Fruit fly (Drosophila melanogaster) whole organism, embryonic: Measurements from ENCODE around the gene f-cup.
A peak's percentile ranks its signal among the peaks of the same experiment; 100 is the strongest.

ENCODE experiments used
- CG10274 ChIP-seq: fragments of 200-800 bp; sonication (Bioruptor generic); optimal IDR thresholded peaks from 3 replicates; lab custom pipeline; 2017; ENCODE audit warnings: missing biosample characterization, mild to moderate bottlenecking, missing genetic modification characterization
- CG10366 ChIP-seq: fragments of 200-800 bp; sonication (Bioruptor generic); IDR thresholded peaks from 2 replicates; pipeline ENCODE4 v1.3.6; 2022; ENCODE audit warnings: missing biosample characterization, missing genetic modification characterization
- CG11560 ChIP-seq: fragments of 200-800 bp; sonication (Bioruptor generic); IDR thresholded peaks from 3 replicates; pipeline ENCODE4 v1.3.6; 2022; ENCODE audit warnings: missing biosample characterization, missing genetic modification characterization
- CG11696 ChIP-seq: fragments of 200-800 bp; sonication (Bioruptor generic); IDR thresholded peaks from 2 replicates; pipeline ENCODE4 v1.3.6; 2022; ENCODE audit warnings: missing biosample characterization, missing genetic modification characterization
- CG13287 ChIP-seq: fragments of 200-800 bp; sonication (Bioruptor generic); IDR thresholded peaks from 2 replicates; pipeline ENCODE4 v1.3.6; 2022; ENCODE audit warnings: missing biosample characterization, missing genetic modification characterization; ENCODE audit not compliant: partially characterized antibody
- CG15073 ChIP-seq: fragments of 200-800 bp; sonication (Bioruptor generic); optimal IDR thresholded peaks from 2 replicates; lab custom pipeline; 2016; ENCODE audit warnings: missing biosample characterization, missing genetic modification characterization
- CG1832 ChIP-seq: fragments of 200-800 bp; sonication (Bioruptor generic); optimal IDR thresholded peaks from 2 replicates; lab custom pipeline; 2017; ENCODE audit warnings: missing biosample characterization, mild to moderate bottlenecking, missing genetic modification characterization, inconsistent platforms
- CG18476 ChIP-seq: fragments of 200-800 bp; sonication (Bioruptor generic); optimal IDR thresholded peaks from 2 replicates; lab custom pipeline; 2016; ENCODE audit warnings: missing biosample characterization, mild to moderate bottlenecking, missing genetic modification characterization
- CG18764 ChIP-seq: fragments of 200-800 bp; sonication (Bioruptor generic); optimal IDR thresholded peaks from 3 replicates; lab custom pipeline; 2016; ENCODE audit warnings: missing biosample characterization, missing genetic modification characterization
- CG30020 ChIP-seq: fragments of 200-800 bp; optimal IDR thresholded peaks from 2 replicates; lab custom pipeline; 2019; ENCODE audit warnings: missing biosample characterization, mild to moderate bottlenecking, missing genetic modification characterization, moderate library complexity
- CG32772 ChIP-seq: fragments of 200-800 bp; sonication (Bioruptor generic); IDR thresholded peaks from 2 replicates; pipeline ENCODE4 v1.3.6; 2022; ENCODE audit warnings: missing biosample characterization, missing genetic modification characterization
- CG3847 ChIP-seq: fragments of 200-800 bp; sonication (Bioruptor generic); IDR thresholded peaks from 2 replicates; pipeline ENCODE4 v1.3.6; 2022; ENCODE audit warnings: missing biosample characterization, missing genetic modification characterization
- CG4328 ChIP-seq: fragments of 200-800 bp; sonication (Bioruptor generic); optimal IDR thresholded peaks from 3 replicates; lab custom pipeline; 2017; ENCODE audit warnings: missing biosample characterization, missing genetic modification reagents, missing genetic modification characterization
- CG43689 ChIP-seq: fragments of 200-800 bp; sonication (Bioruptor generic); IDR thresholded peaks from 2 replicates; pipeline ENCODE4 v1.3.6; 2022; ENCODE audit warnings: missing biosample characterization, missing genetic modification characterization
- CG7786 ChIP-seq: fragments of 200-800 bp; sonication (Bioruptor generic); optimal IDR thresholded peaks from 2 replicates; lab custom pipeline; 2016; ENCODE audit warnings: missing biosample characterization, missing genetic modification characterization
- CG9437 ChIP-seq: fragments of 200-800 bp; sonication (Bioruptor generic); optimal IDR thresholded peaks from 2 replicates; lab custom pipeline; 2018; ENCODE audit warnings: missing biosample characterization, mild to moderate bottlenecking, missing genetic modification characterization
- CkIIα-i1 ChIP-seq: fragments of 200-800 bp; sonication (Bioruptor generic); IDR thresholded peaks from 2 replicates; pipeline ENCODE4 v1.3.6; 2022; ENCODE audit warnings: missing biosample characterization, missing genetic modification characterization
- CrebB ChIP-seq: fragments of 200-800 bp; sonication (Bioruptor generic); optimal IDR thresholded peaks from 3 replicates; lab custom pipeline; 2018; ENCODE audit warnings: missing biosample characterization, mild to moderate bottlenecking, missing genetic modification characterization
- Dbx ChIP-seq: fragments of 200-800 bp; sonication (Bioruptor generic); IDR thresholded peaks from 3 replicates; pipeline ENCODE4 v1.3.6; 2022; ENCODE audit warnings: missing biosample characterization, missing genetic modification characterization
- Dfd ChIP-seq, 2 experiments: fragments of >200 bp; optimal IDR thresholded peaks; 2 replicates each; lab custom pipeline; 2017; ENCODE audit warnings: missing biosample characterization in 2 of 2, missing genetic modification characterization in 2 of 2
- Dll ChIP-seq: fragments of 200-800 bp; sonication (Bioruptor generic); IDR thresholded peaks from 4 replicates; pipeline ENCODE4 v1.3.6; 2022; ENCODE audit warnings: missing biosample characterization, missing genetic modification characterization; ENCODE audit not compliant: partially characterized antibody
- Gsc ChIP-seq: fragments of 200-800 bp; sonication (Bioruptor generic); IDR thresholded peaks from 2 replicates; pipeline ENCODE4 v1.3.6; 2022; ENCODE audit warnings: missing biosample characterization, missing genetic modification characterization
- HLH4C ChIP-seq: fragments of 200-800 bp; sonication (Bioruptor generic); IDR thresholded peaks from 3 replicates; pipeline ENCODE4 v1.3.6; 2022; ENCODE audit warnings: missing biosample characterization, missing genetic modification characterization; ENCODE audit not compliant: partially characterized antibody
- HmgD ChIP-seq: fragments of 200-800 bp; sonication (Bioruptor generic); optimal IDR thresholded peaks from 3 replicates; lab custom pipeline; 2016; ENCODE audit warnings: missing biosample characterization, missing genetic modification characterization
- Hr3 ChIP-seq: fragments of 200-800 bp; sonication (Bioruptor generic); optimal IDR thresholded peaks from 3 replicates; lab custom pipeline; 2016; ENCODE audit warnings: missing biosample characterization, missing genetic modification characterization
- Med ChIP-seq: fragments of 200-800 bp; sonication (Bioruptor generic); peaks from one replicate; lab custom pipeline; 2016; ENCODE audit warnings: missing biosample characterization, missing genetic modification characterization, mild to moderate bottlenecking, inconsistent platforms, moderate library complexity
- Meics ChIP-seq: fragments of 200-800 bp; sonication (Bioruptor generic); optimal IDR thresholded peaks from 2 replicates; lab custom pipeline; 2017; ENCODE audit warnings: missing biosample characterization, mild to moderate bottlenecking, missing genetic modification characterization
- Nf-YB ChIP-seq: fragments of 200-800 bp; sonication (Bioruptor generic); optimal IDR thresholded peaks from 3 replicates; lab custom pipeline; 2019; ENCODE audit warnings: missing biosample characterization, mild to moderate bottlenecking, missing genetic modification characterization, moderate library complexity
- Optix ChIP-seq: fragments of 200-800 bp; sonication (Bioruptor generic); IDR thresholded peaks from 3 replicates; pipeline ENCODE4 v1.3.6; 2022; ENCODE audit warnings: missing biosample characterization, missing genetic modification characterization
- Side ChIP-seq: fragments of 200-800 bp; sonication (Bioruptor generic); optimal IDR thresholded peaks from 2 replicates; lab custom pipeline; 2016; ENCODE audit warnings: missing biosample characterization, missing genetic modification characterization
- Trl ChIP-seq, 3 experiments: fragments of >200 bp in 2 of 3; fragments of 200-800 bp in 1 of 3; sonication (Bioruptor generic) in 1 of 3; optimal IDR thresholded peaks; 2 replicates in 1 of 3; 3 replicates in 2 of 3; lab custom pipeline; 2016 to 2017; ENCODE audit warnings: missing biosample characterization in 1 of 3, missing genetic modification characterization in 1 of 3
- bbx ChIP-seq: fragments of 200-800 bp; sonication (Bioruptor generic); IDR thresholded peaks from 2 replicates; pipeline ENCODE4 v1.3.6; 2022; ENCODE audit warnings: missing biosample characterization, missing genetic modification characterization; ENCODE audit not compliant: partially characterized antibody
- btn ChIP-seq: fragments of 200-800 bp; sonication (Bioruptor generic); optimal IDR thresholded peaks from 2 replicates; lab custom pipeline; 2016; ENCODE audit warnings: missing biosample characterization, missing genetic modification characterization
- caup ChIP-seq: fragments of 200-800 bp; sonication (Bioruptor generic); optimal IDR thresholded peaks from 3 replicates; lab custom pipeline; 2017; ENCODE audit warnings: missing biosample characterization, mild to moderate bottlenecking, missing genetic modification characterization, moderate library complexity; ENCODE audit not compliant: severe bottlenecking
- cg ChIP-seq: fragments of 200-800 bp; sonication (Bioruptor generic); optimal IDR thresholded peaks from 3 replicates; lab custom pipeline; 2019; ENCODE audit warnings: missing biosample characterization, mild to moderate bottlenecking, missing genetic modification characterization, moderate library complexity
- ci ChIP-seq: fragments of 200-800 bp; sonication (Bioruptor generic); IDR thresholded peaks from 3 replicates; pipeline ENCODE4 v1.3.6; 2022; ENCODE audit warnings: missing biosample characterization, missing genetic modification characterization
- da ChIP-seq: fragments of 200-800 bp; sonication (Bioruptor generic); optimal IDR thresholded peaks from 2 replicates; lab custom pipeline; 2016; ENCODE audit warnings: missing biosample characterization, missing genetic modification characterization
- dan ChIP-seq: fragments of 200-800 bp; sonication (Bioruptor generic); IDR thresholded peaks from 2 replicates; pipeline ENCODE4 v1.3.6; 2022; ENCODE audit warnings: missing biosample characterization, missing genetic modification characterization
- h ChIP-seq: fragments of >200 bp; optimal IDR thresholded peaks from 2 replicates; lab custom pipeline; 2017
- her ChIP-seq: fragments of 200-800 bp; sonication (Bioruptor generic); optimal IDR thresholded peaks from 2 replicates; lab custom pipeline; 2016; ENCODE audit warnings: missing biosample characterization, missing genetic modification characterization
- ken ChIP-seq: fragments of 200-800 bp; sonication (Bioruptor generic); IDR thresholded peaks from 3 replicates; pipeline ENCODE4 v1.3.6; 2022; ENCODE audit warnings: missing biosample characterization, missing genetic modification characterization
- lov ChIP-seq, 2 experiments: fragments of 200-800 bp in 1 of 2; fragments of >200 bp in 1 of 2; sonication (Bioruptor generic) in 1 of 2; IDR thresholded peaks in 1 of 2; optimal IDR thresholded peaks in 1 of 2; 2 replicates in 1 of 2; 3 replicates in 1 of 2; pipeline versions ENCODE4 v1.3.6 to Lab custom; 2017 to 2022; ENCODE audit warnings: missing biosample characterization in 1 of 2, missing genetic modification characterization in 1 of 2
- maf-S ChIP-seq: fragments of 200-800 bp; sonication (Bioruptor generic); optimal IDR thresholded peaks from 2 replicates; lab custom pipeline; 2016; ENCODE audit warnings: missing biosample characterization, missing genetic modification characterization
- mirr ChIP-seq: fragments of 200-800 bp; sonication (Bioruptor generic); optimal IDR thresholded peaks from 3 replicates; lab custom pipeline; 2018; ENCODE audit warnings: missing biosample characterization, mild to moderate bottlenecking, missing genetic modification characterization
- row ChIP-seq: fragments of 200-800 bp; sonication (Bioruptor generic); IDR thresholded peaks from 3 replicates; pipeline ENCODE4 v1.3.6; 2022; ENCODE audit warnings: missing biosample characterization, missing genetic modification characterization
- sens-2 ChIP-seq: fragments of 200-800 bp; sonication (Bioruptor generic); IDR thresholded peaks from 2 replicates; pipeline ENCODE4 v1.3.6; 2022; ENCODE audit warnings: missing biosample characterization, missing genetic modification characterization
- sim ChIP-seq: fragments of 200-800 bp; sonication (Bioruptor generic); IDR thresholded peaks from 2 replicates; pipeline ENCODE4 v1.3.6; 2022; ENCODE audit warnings: missing biosample characterization, missing genetic modification characterization
- stc ChIP-seq: fragments of 200-800 bp; sonication (Bioruptor generic); IDR thresholded peaks from 2 replicates; pipeline ENCODE4 v1.3.6; 2022; ENCODE audit warnings: missing biosample characterization, missing genetic modification characterization
- sug ChIP-seq: fragments of 200-800 bp; optimal IDR thresholded peaks from 2 replicates; lab custom pipeline; 2019; ENCODE audit warnings: missing biosample characterization, mild to moderate bottlenecking, missing genetic modification characterization, moderate library complexity
- wor ChIP-seq: fragments of 200-800 bp; sonication (Bioruptor generic); IDR thresholded peaks from 2 replicates; pipeline ENCODE4 v1.3.6; 2022; ENCODE audit warnings: missing biosample characterization, missing genetic modification characterization

The f-cup gene

dm6 chr3R:13715012-13715673, 14.5 kb upstream of the f-cup start, which contains the start of gene kmr (continued):
- TF ChIP-seq CG1832 (GFP tag; lab: Kevin White, UChicago) (no peak), Dll (GFP tag; lab: Robert Waterston, UW) (0 out of 4 replicates have a peak, but pooled peaks have one; percentile 16), CG18476 (GFP tag; lab: Kevin White, UChicago) (peak; percentile 24), CrebB (tag; lab: Kevin White, UChicago) (peak; percentile 62), Meics (GFP tag; lab: Kevin White, UChicago) (peak; percentile 27), Dbx (GFP tag; lab: Robert Waterston, UW) (peak; percentile 75), HLH4C (GFP tag; lab: Robert Waterston, UW) (0 out of 3 replicates have a peak, but pooled peaks have one; percentile 27), sens-2 (GFP tag; lab: Robert Waterston, UW) (no peak), Gsc (no peak), btn (no peak), CG11560 (tag; lab: Robert Waterston, UW) (no peak), Hr3 (GFP tag; lab: Kevin White, UChicago) (no peak), sug (tag; lab: Kevin White, UChicago) (peak; percentile 63), Nf-YB (GFP tag; lab: Kevin White, UChicago) (peak; percentile 20), CkIIα-i1 (GFP tag; lab: Robert Waterston, UW) (no peak), mirr (GFP tag; lab: Kevin White, UChicago) (peak; percentile 58), CG4328 (GFP tag; lab: Kevin White, UChicago) (no peak), CG3847 (GFP tag; lab: Robert Waterston, UW) (no peak), ci (GFP tag; lab: Robert Waterston, UW) (peak; percentile 77; the same call in 2 of the 3 replicates), Dfd (GFP tag; optimal IDR thresholded peaks at IDR 0.05; lab: Kevin White, UChicago) (no peak), CG7786 (GFP tag; lab: Kevin White, UChicago) (no peak), cg (peak; percentile 65), caup (peak; percentile 59), maf-S (GFP tag; lab: Kevin White, UChicago) (no peak), dan (GFP tag; lab: Robert Waterston, UW) (no peak), Trl (optimal IDR thresholded peaks at IDR 0.05; lab: Kevin White, UChicago) (no peak), Trl (GFP tag; optimal IDR thresholded peaks at IDR 0.05; lab: Kevin White, UChicago) (peak; percentile 42), CG43689 (GFP tag; lab: Robert Waterston, UW) (no peak), CG10274 (GFP tag; lab: Kevin White, UChicago) (no peak), her (peak; percentile 57), CG10366 (GFP tag; lab: Robert Waterston, UW) (no peak), CG13287 (peak; percentile 65; the same call in 1 of the 2 replicates), CG9437 (GFP tag; lab: Kevin White, UChicago) (no peak), CG11696 (GFP tag; lab: Robert Waterston, UW) (no peak; the same call in 1 of the 2 replicates), ken (GFP tag; lab: Robert Waterston, UW) (no peak), Side (GFP tag; lab: Kevin White, UChicago) (peak; percentile 49), sim (peak; percentile 76), row (GFP tag; lab: Robert Waterston, UW) (no peak; the same call in 2 of the 3 replicates), lov (optimal IDR thresholded peaks at IDR 0.05; lab: Kevin White, UChicago) (no peak), lov (GFP tag; IDR thresholded peaks at IDR 0.05; lab: Robert Waterston, UW) (peak; percentile 57; the same call in 1 of the 3 replicates), bbx (GFP tag; lab: Robert Waterston, UW) (peak; percentile 67; the same call in 1 of the 2 replicates), da (GFP tag; lab: Kevin White, UChicago) (no peak), CG15073 (no peak), stc (GFP tag; lab: Robert Waterston, UW) (peak; percentile 60; the same call in 1 of the 2 replicates), CG30020 (tag; lab: Kevin White, UChicago) (no peak), h (lab: Kevin White, UChicago) (no peak), Med (GFP tag; lab: Kevin White, UChicago) (peak; percentile 78), CG18764 (GFP tag; lab: Kevin White, UChicago) (no peak), wor (GFP tag; lab: Robert Waterston, UW) (no peak), Optix (GFP tag; lab: Robert Waterston, UW) (no peak), HmgD (no peak), CG32772 (GFP tag; lab: Robert Waterston, UW) (no peak)
